Worm (Caenorhabditis elegans) whole organism, young adult: ENCODE results near the gene inpp-4B.
A peak's percentile ranks its signal among the peaks of the same experiment; 100 is the strongest.
"Not testable (repeated sequence)": the region's sequence is repeated elsewhere in the genome, so short reads cannot be mapped to it uniquely, and the experiment has no call there.

Source experiments
- F37B4.10 ChIP-seq: fragments of 200-800 bp; sonication (Bioruptor generic); IDR thresholded peaks from 2 replicates; pipeline ENCODE4 v1.3.6; 2022; ENCODE audit warnings: missing genetic modification characterization, missing compliant biosample characterization
- F49E8.2 ChIP-seq: sonication (generic microtip); optimal IDR thresholded peaks from 3 replicates; lab custom pipeline; 2017; ENCODE audit warnings: missing genetic modification characterization, mild to moderate bottlenecking, missing compliant biosample characterization, antibody characterized with exemption, moderate library complexity; ENCODE audit not compliant: insufficient read depth
- ZK185.1 ChIP-seq: sonication (generic microtip); optimal IDR thresholded peaks from 2 replicates; lab custom pipeline; 2016; ENCODE audit warnings: mild to moderate bottlenecking, missing genetic modification characterization, missing compliant biosample characterization; ENCODE audit not compliant: poor library complexity, severe bottlenecking
- ets-4 ChIP-seq: fragments of 200-800 bp; sonication (Bioruptor generic); optimal IDR thresholded peaks from 2 replicates; lab custom pipeline; 2018; ENCODE audit warnings: mild to moderate bottlenecking, missing genetic modification characterization, missing compliant biosample characterization
- lsy-27 ChIP-seq: sonication (generic microtip); optimal IDR thresholded peaks from 2 replicates; lab custom pipeline; 2017; ENCODE audit warnings: missing genetic modification characterization, mild to moderate bottlenecking, missing compliant biosample characterization, antibody characterized with exemption, missing genotype, borderline replicate concordance; ENCODE audit not compliant: insufficient read depth
- mel-28 ChIP-seq: sonication (generic microtip); optimal IDR thresholded peaks from 2 replicates; lab custom pipeline; 2016; ENCODE audit warnings: borderline replicate concordance, mild to moderate bottlenecking, missing genetic modification characterization, missing compliant biosample characterization
- pha-4 ChIP-seq: fragments of 150-350 bp; sonication (generic microtip); optimal IDR thresholded peaks from 2 replicates; lab custom pipeline; 2014; ENCODE audit warnings: missing biosample characterization, missing genetic modification reagents, missing genetic modification characterization
- snpc-1.1 ChIP-seq: sonication (generic microtip); optimal IDR thresholded peaks from 2 replicates; lab custom pipeline; 2017; ENCODE audit warnings: missing genetic modification characterization, mild to moderate bottlenecking, missing compliant biosample characterization, antibody characterized with exemption, moderate library complexity, missing genotype, missing genetic modification reagents; ENCODE audit not compliant: insufficient read depth
- snpc-1.3 ChIP-seq: sonication (generic microtip); optimal IDR thresholded peaks from 2 replicates; lab custom pipeline; 2017; ENCODE audit warnings: missing genetic modification characterization, mild to moderate bottlenecking, missing compliant biosample characterization, antibody characterized with exemption, moderate library complexity, missing genotype, missing genetic modification reagents; ENCODE audit not compliant: insufficient read depth
- xnd-1 ChIP-seq: sonication (generic microtip); optimal IDR thresholded peaks from 2 replicates; lab custom pipeline; 2016; ENCODE audit warnings: missing genotype, missing genetic modification reagents, missing genetic modification characterization, missing compliant biosample characterization

- not testable (repeated sequence) for TF ChIP-seq snpc-1.1 (tag; lab: Kevin White, UChicago); pha-4; snpc-1.3; xnd-1; F37B4.10 (GFP tag; lab: Robert Waterston, UW); ets-4; F49E8.2; lsy-27 (tag; lab: Kevin White, UChicago); mel-28 (tag; lab: Kevin White, UChicago)
- peak; percentile 89 for TF ChIP-seq ZK185.1 (tag; lab: Kevin White, UChicago)
Measured at ce11 chrIII:10225056-10225455, 41.6 kb downstream of the inpp-4B start.
